Worm (Caenorhabditis elegans): Measurements from ENCODE around the gene nspf-3.

- TF ChIP-seq med-1 (GFP tag; optimal IDR thresholded peaks at IDR 0.05; ENCODE audit: insufficient read depth) (no peak), ztf-29 (GFP tag; IDR thresholded peaks at IDR 0.05) (no peak), cog-1 (tag; optimal IDR thresholded peaks at IDR 0.05) (no peak), T22C8.4 (GFP tag; IDR thresholded peaks at IDR 0.05) (no peak), ref-1 (GFP tag; conservative IDR thresholded peaks at IDR 0.05) (no peak)
Observed at ce11 chrII:2736156-2736728, 46.3 kb upstream of the nspf-3 start, which contains the start of gene T05A8.8.

All from whole organism, midembryonic.